Worm (Caenorhabditis elegans) whole organism, midembryonic: ENCODE measurements around the gene unc-49.

Experiments used
- T22C8.4 ChIP-seq: fragments of 200-800 bp; sonication (Bioruptor generic); IDR thresholded peaks from 2 replicates; pipeline ENCODE4 v1.3.6; 2022; ENCODE audit warnings: missing genetic modification characterization, missing compliant biosample characterization
- cog-1 ChIP-seq: sonication (generic microtip); optimal IDR thresholded peaks from 2 replicates; lab custom pipeline; 2016; ENCODE audit warnings: missing genetic modification characterization, missing compliant biosample characterization
- flt-1 ChIP-seq: fragments of 200-800 bp; sonication (Bioruptor generic); IDR thresholded peaks from 2 replicates; pipeline ENCODE4 v1.3.6; 2022; ENCODE audit warnings: missing genetic modification characterization, missing compliant biosample characterization
- klf-2 ChIP-seq: fragments of 200-800 bp; sonication (Bioruptor generic); conservative IDR thresholded peaks from 2 replicates; pipeline ENCODE4 v1.3.6; 2022; ENCODE audit warnings: missing genetic modification reagents, missing genetic modification characterization, missing compliant biosample characterization
- med-1 ChIP-seq: sonication (generic microtip); optimal IDR thresholded peaks from 2 replicates; lab custom pipeline; 2017; ENCODE audit warnings: missing genetic modification characterization, mild to moderate bottlenecking, missing compliant biosample characterization, antibody characterized with exemption, missing genetic modification reagents; ENCODE audit not compliant: insufficient read depth
- ref-1 ChIP-seq: fragments of 200-800 bp; sonication (Bioruptor generic); conservative IDR thresholded peaks from 2 replicates; pipeline ENCODE4 v1.3.6; 2022; ENCODE audit warnings: missing genetic modification reagents, missing genetic modification characterization, missing compliant biosample characterization
- tab-1 ChIP-seq: fragments of 200-800 bp; sonication (Bioruptor generic); IDR thresholded peaks from 2 replicates; pipeline ENCODE4 v1.3.6; 2022; ENCODE audit warnings: missing genetic modification characterization, missing compliant biosample characterization
- ztf-23 ChIP-seq: fragments of 200-800 bp; sonication (Bioruptor generic); IDR thresholded peaks from 2 replicates; pipeline ENCODE4 v1.3.6; 2022; ENCODE audit warnings: missing genetic modification reagents, missing genetic modification characterization, missing compliant biosample characterization
- ztf-29 ChIP-seq: fragments of 200-800 bp; sonication (Bioruptor generic); IDR thresholded peaks from 2 replicates; pipeline ENCODE4 v1.3.6; 2022; ENCODE audit warnings: missing genetic modification reagents, missing genetic modification characterization, missing compliant biosample characterization

unc-49 gene

ce11 chrIII:10525927-10526326, 5.4 kb downstream of the unc-49 start:
- no peak for TF ChIP-seq ztf-29 (GFP tag; lab: Robert Waterston, UW)
- TF ChIP-seq med-1 (GFP tag; lab: Kevin White, UChicago): no peak
- TF ChIP-seq ref-1 (GFP tag; lab: Robert Waterston, UW): no peak
- TF ChIP-seq ztf-23 (GFP tag; lab: Robert Waterston, UW): no peak
- no peak for TF ChIP-seq klf-2
- no peak for TF ChIP-seq cog-1 (tag; lab: Kevin White, UChicago)
- no peak for TF ChIP-seq tab-1 (GFP tag; lab: Robert Waterston, UW)
- TF ChIP-seq flt-1 (GFP tag; lab: Robert Waterston, UW): no peak
- TF ChIP-seq T22C8.4: no peak

- no peak for TF ChIP-seq flt-1 (GFP tag; lab: Robert Waterston, UW)
- no peak for TF ChIP-seq med-1 (GFP tag; lab: Kevin White, UChicago)
- no peak for TF ChIP-seq T22C8.4
- TF ChIP-seq ztf-29 (GFP tag; lab: Robert Waterston, UW): no peak
Observed at ce11 chrIII:10527446-10527845, 6.9 kb downstream of the unc-49 start.

- no peak for TF ChIP-seq ztf-23 (GFP tag; lab: Robert Waterston, UW)
- TF ChIP-seq ztf-29 (GFP tag; lab: Robert Waterston, UW): no peak
- no peak for TF ChIP-seq klf-2
- no peak for TF ChIP-seq ref-1 (GFP tag; lab: Robert Waterston, UW)
- TF ChIP-seq med-1 (GFP tag; lab: Kevin White, UChicago): no peak
- no peak for TF ChIP-seq flt-1 (GFP tag; lab: Robert Waterston, UW)
- no peak for TF ChIP-seq T22C8.4
- no peak for TF ChIP-seq tab-1 (GFP tag; lab: Robert Waterston, UW)
- no peak for TF ChIP-seq cog-1 (tag; lab: Kevin White, UChicago)
Observed at ce11 chrIII:10533310-10533709, 12.7 kb downstream of the unc-49 start.

- TF ChIP-seq med-1 (GFP tag; lab: Kevin White, UChicago): no peak
- no peak for TF ChIP-seq ztf-23 (GFP tag; lab: Robert Waterston, UW)
- TF ChIP-seq cog-1 (tag; lab: Kevin White, UChicago): no peak
- no peak for TF ChIP-seq flt-1 (GFP tag; lab: Robert Waterston, UW)
- no peak for TF ChIP-seq tab-1 (GFP tag; lab: Robert Waterston, UW)
- no peak for TF ChIP-seq ref-1 (GFP tag; lab: Robert Waterston, UW)
- no peak for TF ChIP-seq T22C8.4
- TF ChIP-seq klf-2: no peak
- TF ChIP-seq ztf-29 (GFP tag; lab: Robert Waterston, UW): no peak
Observed at ce11 chrIII:10534191-10534590, 13.6 kb downstream of the unc-49 start.

ce11 chrIII:10535226-10535625, 14.7 kb downstream of the unc-49 start, which contains the start of gene hpd-1:
TSS of gene hpd-1 (plus strand) at chrIII:10535526.
- TF ChIP-seq ztf-29 (GFP tag; lab: Robert Waterston, UW): no peak
- no peak for TF ChIP-seq T22C8.4
- no peak for TF ChIP-seq ztf-23 (GFP tag; lab: Robert Waterston, UW)
- no peak for TF ChIP-seq tab-1 (GFP tag; lab: Robert Waterston, UW)
- no peak for TF ChIP-seq cog-1 (tag; lab: Kevin White, UChicago)
- no peak for TF ChIP-seq med-1 (GFP tag; lab: Kevin White, UChicago)
- TF ChIP-seq ref-1 (GFP tag; lab: Robert Waterston, UW): no peak
- no peak for TF ChIP-seq klf-2
- TF ChIP-seq flt-1 (GFP tag; lab: Robert Waterston, UW): no peak

ce11 chrIII:10536087-10536723, 15.6 kb downstream of the unc-49 start:
- no peak for TF ChIP-seq klf-2
- no peak for TF ChIP-seq T22C8.4
- no peak for TF ChIP-seq ref-1 (GFP tag; lab: Robert Waterston, UW)
- no peak for TF ChIP-seq flt-1 (GFP tag; lab: Robert Waterston, UW)
- TF ChIP-seq ztf-23 (GFP tag; lab: Robert Waterston, UW): no peak
- TF ChIP-seq cog-1 (tag; lab: Kevin White, UChicago): no peak
- no peak for TF ChIP-seq tab-1 (GFP tag; lab: Robert Waterston, UW)
- TF ChIP-seq med-1 (GFP tag; lab: Kevin White, UChicago): no peak
- TF ChIP-seq ztf-29 (GFP tag; lab: Robert Waterston, UW): no peak

ce11 chrIII:10537003-10537402, 16.4 kb downstream of the unc-49 start:
- TF ChIP-seq klf-2: no peak
- no peak for TF ChIP-seq med-1 (GFP tag; lab: Kevin White, UChicago)
- TF ChIP-seq ref-1 (GFP tag; lab: Robert Waterston, UW): no peak
- no peak for TF ChIP-seq T22C8.4
- TF ChIP-seq ztf-29 (GFP tag; lab: Robert Waterston, UW): no peak
- TF ChIP-seq ztf-23 (GFP tag; lab: Robert Waterston, UW): no peak
- TF ChIP-seq cog-1 (tag; lab: Kevin White, UChicago): no peak
- no peak for TF ChIP-seq tab-1 (GFP tag; lab: Robert Waterston, UW)
- TF ChIP-seq flt-1 (GFP tag; lab: Robert Waterston, UW): no peak

- TF ChIP-seq med-1 (GFP tag; lab: Kevin White, UChicago) (no peak), ref-1 (GFP tag; lab: Robert Waterston, UW) (no peak)
Observed at ce11 chrIII:10537558-10537957, 17.0 kb downstream of the unc-49 start.

- TF ChIP-seq ztf-29 (GFP tag; lab: Robert Waterston, UW): no peak
- no peak for TF ChIP-seq klf-2
- no peak for TF ChIP-seq med-1 (GFP tag; lab: Kevin White, UChicago)
- no peak for TF ChIP-seq ref-1 (GFP tag; lab: Robert Waterston, UW)
- no peak for TF ChIP-seq cog-1 (tag; lab: Kevin White, UChicago)
Observed at ce11 chrIII:10538757-10539213, 18.2 kb downstream of the unc-49 start, which contains the start of gene nlp-68. TSS of gene nlp-68 (minus strand) at chrIII:10539163.
